Worm (Caenorhabditis elegans) whole organism, L3 larva: ENCODE measurements around the gene ddx-23.

Source experiments
- ama-1 ChIP-seq: fragments of 150-350 bp; optimal IDR thresholded peaks from 2 replicates; lab custom pipeline; 2018
- ceh-16 ChIP-seq: sonication (generic microtip); optimal IDR thresholded peaks from 2 replicates; lab custom pipeline; 2017; ENCODE audit warnings: missing biosample characterization, missing genetic modification characterization
- egl-5 ChIP-seq: fragments of 150-350 bp; optimal IDR thresholded peaks from 2 replicates; lab custom pipeline; 2017; ENCODE audit warnings: missing biosample characterization, missing genetic modification reagents, missing genetic modification characterization, inconsistent platforms
- elt-1 ChIP-seq: fragments of 150-350 bp; optimal IDR thresholded peaks from 2 replicates; lab custom pipeline; 2014; ENCODE audit warnings: missing biosample characterization, missing genetic modification characterization
- elt-2 ChIP-seq: sonication (generic microtip); optimal IDR thresholded peaks from 2 replicates; lab custom pipeline; 2016; ENCODE audit warnings: missing genetic modification reagents, mild to moderate bottlenecking, missing genetic modification characterization, missing compliant biosample characterization
- elt-3 ChIP-seq, 3 experiments: fragments of 150-350 bp in 1 of 3; sonication (generic microtip) in 2 of 3; optimal IDR thresholded peaks; 2 replicates in 2 of 3; 4 replicates in 1 of 3; lab custom pipeline; 2014 to 2017; ENCODE audit warnings: missing biosample characterization in 3 of 3, missing genetic modification characterization in 3 of 3
- fkh-10 ChIP-seq: sonication (generic microtip); optimal IDR thresholded peaks from 2 replicates; lab custom pipeline; 2017; ENCODE audit warnings: missing biosample characterization, missing genetic modification reagents, missing genetic modification characterization
- fkh-2 ChIP-seq: fragments of 150-350 bp; optimal IDR thresholded peaks from 2 replicates; lab custom pipeline; 2014; ENCODE audit warnings: missing biosample characterization, missing genetic modification reagents, missing genetic modification characterization
- fos-1 ChIP-seq: fragments of 150-350 bp; optimal IDR thresholded peaks from 2 replicates; lab custom pipeline; 2014; ENCODE audit warnings: missing biosample characterization, missing genetic modification characterization
- hmg-11 ChIP-seq: sonication (generic microtip); optimal IDR thresholded peaks from 2 replicates; lab custom pipeline; 2016; ENCODE audit warnings: missing genetic modification characterization, missing compliant biosample characterization
- jun-1 ChIP-seq: fragments of 150-350 bp; optimal IDR thresholded peaks from 2 replicates; lab custom pipeline; 2014; ENCODE audit warnings: missing biosample characterization, missing genetic modification reagents, missing genetic modification characterization
- lin-15B ChIP-seq: fragments of 150-350 bp; optimal IDR thresholded peaks from 2 replicates; lab custom pipeline; 2014; ENCODE audit warnings: missing biosample characterization, missing genetic modification characterization
- lin-39 ChIP-seq: fragments of 150-350 bp; optimal IDR thresholded peaks from 2 replicates; lab custom pipeline; 2018; ENCODE audit warnings: missing biosample characterization, missing genetic modification reagents, missing genetic modification characterization
- lsy-12 ChIP-seq: sonication (generic microtip); optimal IDR thresholded peaks from 2 replicates; lab custom pipeline; 2016; ENCODE audit warnings: mild to moderate bottlenecking, missing genetic modification characterization, missing compliant biosample characterization
- mdl-1 ChIP-seq: fragments of 150-350 bp; optimal IDR thresholded peaks from 2 replicates; lab custom pipeline; 2014; ENCODE audit warnings: missing biosample characterization, missing genetic modification characterization
- mml-1 ChIP-seq: fragments of 150-350 bp; sonication (generic microtip); optimal IDR thresholded peaks from 3 replicates; lab custom pipeline; 2014; ENCODE audit warnings: missing biosample characterization, missing genetic modification characterization
- nfya-1 ChIP-seq: sonication (generic microtip); optimal IDR thresholded peaks from 2 replicates; lab custom pipeline; 2017; ENCODE audit warnings: missing genetic modification characterization, mild to moderate bottlenecking, missing compliant biosample characterization, antibody characterized with exemption, moderate library complexity; ENCODE audit not compliant: insufficient read depth
- nhr-11 ChIP-seq: fragments of 150-350 bp; optimal IDR thresholded peaks from 2 replicates; lab custom pipeline; 2014; ENCODE audit warnings: missing biosample characterization, missing genetic modification characterization
- nhr-12 ChIP-seq: fragments of 150-350 bp; optimal IDR thresholded peaks from 2 replicates; lab custom pipeline; 2014; ENCODE audit warnings: missing biosample characterization, missing genetic modification characterization
- nhr-23 ChIP-seq: fragments of 150-350 bp; optimal IDR thresholded peaks from 2 replicates; lab custom pipeline; 2014; ENCODE audit warnings: missing biosample characterization, missing genetic modification reagents, missing genetic modification characterization
- nhr-25 ChIP-seq: sonication (generic microtip); optimal IDR thresholded peaks from 2 replicates; lab custom pipeline; 2017; ENCODE audit warnings: missing biosample characterization, missing genetic modification characterization
- nhr-43 ChIP-seq: sonication (generic microtip); optimal IDR thresholded peaks from 2 replicates; lab custom pipeline; 2016; ENCODE audit warnings: mild to moderate bottlenecking, missing genetic modification characterization, missing compliant biosample characterization; ENCODE audit not compliant: poor library complexity, severe bottlenecking
- nhr-76 ChIP-seq: fragments of 150-350 bp; sonication (generic microtip); optimal IDR thresholded peaks from 5 replicates; lab custom pipeline; 2014; ENCODE audit warnings: missing biosample characterization, missing genetic modification characterization
- pha-4 ChIP-seq: fragments of 150-350 bp; optimal IDR thresholded peaks from 2 replicates; lab custom pipeline; 2014; ENCODE audit warnings: missing biosample characterization, missing genetic modification reagents, missing genetic modification characterization
- skn-1 ChIP-seq: fragments of 150-350 bp; optimal IDR thresholded peaks from 2 replicates; lab custom pipeline; 2014; ENCODE audit warnings: missing biosample characterization, missing genetic modification characterization
- tbx-2 ChIP-seq: sonication (generic microtip); optimal IDR thresholded peaks from 2 replicates; lab custom pipeline; 2016; ENCODE audit warnings: mild to moderate bottlenecking, missing genetic modification characterization, missing compliant biosample characterization
- ztf-11 ChIP-seq: fragments of 150-350 bp; optimal IDR thresholded peaks from 2 replicates; lab custom pipeline; 2014; ENCODE audit warnings: missing biosample characterization, missing genetic modification characterization
- ztf-4 ChIP-seq: fragments of 150-350 bp; optimal IDR thresholded peaks from 2 replicates; lab custom pipeline; 2014; ENCODE audit warnings: missing biosample characterization, missing genetic modification characterization

ddx-23 gene

ce11 chrIII:5876867-5877641 lies 24.0 kb upstream of the ddx-23 start:
- TF ChIP-seq lin-39 (tag; lab: Kevin White, UChicago) = no peak
- no peak for TF ChIP-seq nfya-1 (tag; lab: Kevin White, UChicago)
- TF ChIP-seq fos-1 (tag; lab: Kevin White, UChicago) = no peak
- no peak for TF ChIP-seq tbx-2 (tag; lab: Kevin White, UChicago)
- no peak for TF ChIP-seq jun-1 (tag; lab: Kevin White, UChicago)
- TF ChIP-seq elt-2 (tag; lab: Kevin White, UChicago) = peak; percentile 51
- no peak for TF ChIP-seq hmg-11
- peak; percentile 10 for TF ChIP-seq nhr-23 (tag; lab: Kevin White, UChicago)
- TF ChIP-seq ztf-4 (tag; lab: Kevin White, UChicago) = no peak
- no peak for TF ChIP-seq ztf-11 (tag; lab: Kevin White, UChicago)

- TF ChIP-seq nhr-23 (tag; lab: Kevin White, UChicago) (peak; percentile 43), lsy-12 (peak; percentile 27), nhr-76 (tag; lab: Kevin White, UChicago) (no peak), fos-1 (tag; lab: Kevin White, UChicago) (no peak), elt-3 (tag; optimal IDR thresholded peaks at IDR 0.05; lab: Kevin White, UChicago) (peak in 1 of 3 experiments; percentile 7), lin-15B (tag; lab: Kevin White, UChicago) (peak; percentile 42), elt-2 (tag; lab: Kevin White, UChicago) (peak; percentile 3), ama-1 (lab: Kevin White, UChicago) (peak; percentile 93), ztf-11 (tag; lab: Kevin White, UChicago) (no peak), nhr-25 (tag; lab: Kevin White, UChicago) (peak; percentile 58), pha-4 (tag; lab: Kevin White, UChicago) (peak; percentile 64)
Measured at ce11 chrIII:5876140-5876675, 23.1 kb upstream of the ddx-23 start, which contains the start of gene aldo-2. Gene aldo-2 (minus strand): TSS chrIII:5876625.

ce11 chrIII:5875705-5876104 lies 22.6 kb upstream of the ddx-23 start:
- TF ChIP-seq elt-2 (tag; lab: Kevin White, UChicago) = peak; percentile 48
- no peak for TF ChIP-seq lin-15B (tag; lab: Kevin White, UChicago)
- no peak for TF ChIP-seq nhr-43 (tag; lab: Kevin White, UChicago)
- TF ChIP-seq elt-1 = peak; percentile 64
- TF ChIP-seq, all 47 proteins: peak for 2

- TF ChIP-seq nhr-76 (tag; lab: Kevin White, UChicago) (no peak), fkh-10 (GFP tag; lab: Kevin White, UChicago) (no peak), ceh-16 (no peak), egl-5 (tag; lab: Kevin White, UChicago) (no peak), fkh-2 (tag; lab: Kevin White, UChicago) (no peak), fos-1 (tag; lab: Kevin White, UChicago) (no peak), mml-1 (tag; lab: Kevin White, UChicago) (no peak), nhr-11 (tag; lab: Kevin White, UChicago) (no peak), skn-1 (tag; lab: Kevin White, UChicago) (no peak), mdl-1 (no peak), jun-1 (tag; lab: Kevin White, UChicago) (no peak), ama-1 (lab: Kevin White, UChicago) (no peak), nhr-12 (tag; lab: Kevin White, UChicago) (no peak), hmg-11 (no peak), elt-2 (tag; lab: Kevin White, UChicago) (no peak)
Measured at ce11 chrIII:5875418-5875702, 22.3 kb upstream of the ddx-23 start.

- TF ChIP-seq ama-1 (lab: Kevin White, UChicago) (peak; percentile 48), nhr-43 (tag; lab: Kevin White, UChicago) (peak; percentile 52), nhr-11 (tag; lab: Kevin White, UChicago) (no peak)
- TF ChIP-seq, all 47 proteins: peak for 2
Measured at ce11 chrIII:5874664-5875417, 21.8 kb upstream of the ddx-23 start.
